Worm (Caenorhabditis elegans): ENCODE results near the gene tomm-70.
A peak's percentile ranks its signal among the peaks of the same experiment; 100 is the strongest.

Gene tomm-70

ce11 chrIII:8799964-8800795, 45.6 kb upstream of the tomm-70 start, which contains the start of gene F54F2.6:
F54F2.6 (minus strand) TSS chrIII:8800701.
- TF ChIP-seq nhr-12 (tag; optimal IDR thresholded peaks at IDR 0.05) (peak; percentile 33), sptf-1 (tag; optimal IDR thresholded peaks at IDR 0.05) (peak; percentile 78), lin-13 (tag; optimal IDR thresholded peaks at IDR 0.05) (peak; percentile 53), zip-8 (tag; optimal IDR thresholded peaks at IDR 0.05) (peak; percentile 11), flh-1 (GFP tag; optimal IDR thresholded peaks at IDR 0.05) (no peak), ceh-83 (GFP tag; optimal IDR thresholded peaks at IDR 0.05) (no peak), unc-39 (tag; optimal IDR thresholded peaks at IDR 0.05) (no peak), lsy-2 (tag; optimal IDR thresholded peaks at IDR 0.05) (peak; percentile 58), nhr-76 (tag; optimal IDR thresholded peaks at IDR 0.05) (no peak), mls-2 (tag; optimal IDR thresholded peaks at IDR 0.05) (peak; percentile 92), elt-3 (tag; optimal IDR thresholded peaks at IDR 0.05) (peak; percentile 39), nhr-28 (tag; optimal IDR thresholded peaks at IDR 0.05) (no peak), nhr-237 (tag; optimal IDR thresholded peaks at IDR 0.05) (peak; percentile 72), tbx-8 (GFP tag; optimal IDR thresholded peaks at IDR 0.05) (peak; percentile 14), cnd-1 (tag; optimal IDR thresholded peaks at IDR 0.05) (peak; percentile 60), lin-32 (GFP tag; optimal IDR thresholded peaks at IDR 0.05) (no peak), pha-4 (tag; optimal IDR thresholded peaks at IDR 0.05) (peak; percentile 78), ces-1 (GFP tag; optimal IDR thresholded peaks at IDR 0.05) (peak; percentile 87), unc-120 (tag; optimal IDR thresholded peaks at IDR 0.05; ENCODE audit: poor library complexity, severe bottlenecking) (peak; percentile 93), mep-1 (tag; optimal IDR thresholded peaks at IDR 0.05) (no peak), unc-62 (GFP tag; optimal IDR thresholded peaks at IDR 0.05) (peak; percentile 96), ztf-11 (tag; optimal IDR thresholded peaks at IDR 0.05) (peak; percentile 66), bed-3 (GFP tag; optimal IDR thresholded peaks at IDR 0.05) (no peak), drap-1 (GFP tag; optimal IDR thresholded peaks at IDR 0.05) (peak; percentile 56), elt-1 (tag; optimal IDR thresholded peaks at IDR 0.05; ENCODE audit: borderline replicate concordance, insufficient read depth) (no peak), nhr-2 (tag; optimal IDR thresholded peaks at IDR 0.05) (peak; percentile 63), ceh-43 (GFP tag; optimal IDR thresholded peaks at IDR 0.05) (no peak), mab-5 (tag; optimal IDR thresholded peaks at IDR 0.05) (no peak), ceh-39 (tag; optimal IDR thresholded peaks at IDR 0.05) (no peak), blmp-1 (tag; optimal IDR thresholded peaks at IDR 0.05) (no peak), sem-2 (GFP tag; optimal IDR thresholded peaks at IDR 0.05) (no peak), hlh-1 (tag; optimal IDR thresholded peaks at IDR 0.05) (peak; percentile 83), snpc-4 (tag; optimal IDR thresholded peaks at IDR 0.05) (no peak), ham-2 (GFP tag; optimal IDR thresholded peaks at IDR 0.05) (peak; percentile 65), M03D4.4 (tag; optimal IDR thresholded peaks at IDR 0.05) (peak; percentile 80)

ce11 chrIII:8797211-8797733, 42.7 kb upstream of the tomm-70 start:
- TF ChIP-seq nhr-28 (tag; optimal IDR thresholded peaks at IDR 0.05) (no peak), flh-1 (GFP tag; optimal IDR thresholded peaks at IDR 0.05) (no peak), mls-2 (tag; optimal IDR thresholded peaks at IDR 0.05) (no peak), drap-1 (GFP tag; optimal IDR thresholded peaks at IDR 0.05) (peak; percentile 6), mab-5 (tag; optimal IDR thresholded peaks at IDR 0.05) (no peak), ceh-43 (GFP tag; optimal IDR thresholded peaks at IDR 0.05) (no peak), elt-3 (tag; optimal IDR thresholded peaks at IDR 0.05) (peak; percentile 63), elt-1 (tag; optimal IDR thresholded peaks at IDR 0.05; ENCODE audit: borderline replicate concordance, insufficient read depth) (peak; percentile 1), M03D4.4 (tag; optimal IDR thresholded peaks at IDR 0.05) (peak; percentile 25), sptf-1 (tag; optimal IDR thresholded peaks at IDR 0.05) (no peak), ces-1 (GFP tag; optimal IDR thresholded peaks at IDR 0.05) (peak; percentile 48), lsy-2 (tag; optimal IDR thresholded peaks at IDR 0.05) (peak; percentile 62)

DNA sequence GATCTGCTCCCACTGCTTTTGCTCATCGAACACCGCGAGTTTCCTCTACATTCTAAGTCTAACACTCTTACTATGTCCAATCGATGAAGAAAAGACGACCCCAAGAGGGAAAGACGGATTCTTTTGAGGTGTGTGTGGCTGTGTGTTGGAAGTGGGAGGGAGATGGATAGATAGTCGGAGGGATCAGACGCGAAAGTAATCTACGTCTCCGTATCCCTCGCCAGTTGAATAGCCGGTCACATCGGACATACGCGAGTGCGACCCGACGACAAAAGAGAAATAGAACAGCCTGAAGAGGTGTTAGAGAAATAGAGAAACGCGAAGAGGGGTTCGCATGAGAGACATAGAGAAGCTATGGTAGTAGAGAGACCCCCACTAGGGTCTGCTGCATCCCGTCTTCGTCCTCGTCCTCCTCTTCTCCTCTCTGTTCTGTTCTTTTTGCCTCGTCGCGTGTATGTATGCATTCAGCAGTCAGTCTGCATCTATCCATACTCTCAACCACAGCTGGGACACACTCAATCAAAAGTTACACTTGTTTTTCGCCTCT, 41.1 kb upstream of the tomm-70 start:
- TF ChIP-seq ztf-11 (tag; optimal IDR thresholded peaks at IDR 0.05) (peak; percentile 77), sem-2 (GFP tag; optimal IDR thresholded peaks at IDR 0.05) (no peak), snpc-4 (tag; optimal IDR thresholded peaks at IDR 0.05) (no peak), unc-120 (tag; optimal IDR thresholded peaks at IDR 0.05; ENCODE audit: poor library complexity, severe bottlenecking) (peak; percentile 95), pha-4 (tag; optimal IDR thresholded peaks at IDR 0.05) (peak; percentile 90), hlh-1 (tag; optimal IDR thresholded peaks at IDR 0.05) (peak; percentile 66), drap-1 (GFP tag; optimal IDR thresholded peaks at IDR 0.05) (peak; percentile 65), mls-2 (tag; optimal IDR thresholded peaks at IDR 0.05) (peak; percentile 67), mab-5 (tag; optimal IDR thresholded peaks at IDR 0.05) (no peak), bed-3 (GFP tag; optimal IDR thresholded peaks at IDR 0.05) (no peak), nhr-237 (tag; optimal IDR thresholded peaks at IDR 0.05) (peak; percentile 65), nhr-2 (tag; optimal IDR thresholded peaks at IDR 0.05) (peak; percentile 100), ceh-43 (GFP tag; optimal IDR thresholded peaks at IDR 0.05) (no peak), lin-32 (GFP tag; optimal IDR thresholded peaks at IDR 0.05) (no peak), tbx-8 (GFP tag; optimal IDR thresholded peaks at IDR 0.05) (no peak), M03D4.4 (tag; optimal IDR thresholded peaks at IDR 0.05) (peak; percentile 41), lin-13 (tag; optimal IDR thresholded peaks at IDR 0.05) (peak; percentile 84), ceh-83 (GFP tag; optimal IDR thresholded peaks at IDR 0.05) (peak; percentile 57), unc-62 (GFP tag; optimal IDR thresholded peaks at IDR 0.05) (peak; percentile 95), lsy-2 (tag; optimal IDR thresholded peaks at IDR 0.05) (peak; percentile 79), cnd-1 (tag; optimal IDR thresholded peaks at IDR 0.05) (peak; percentile 82), nhr-28 (tag; optimal IDR thresholded peaks at IDR 0.05) (peak; percentile 15), mep-1 (tag; optimal IDR thresholded peaks at IDR 0.05) (peak; percentile 74), sptf-1 (tag; optimal IDR thresholded peaks at IDR 0.05) (peak; percentile 69), ces-1 (GFP tag; optimal IDR thresholded peaks at IDR 0.05) (peak; percentile 86), ceh-39 (tag; optimal IDR thresholded peaks at IDR 0.05) (peak; percentile 88), nhr-76 (tag; optimal IDR thresholded peaks at IDR 0.05) (peak; percentile 4), blmp-1 (tag; optimal IDR thresholded peaks at IDR 0.05) (no peak), zip-8 (tag; optimal IDR thresholded peaks at IDR 0.05) (no peak), ham-2 (GFP tag; optimal IDR thresholded peaks at IDR 0.05) (peak; percentile 88)

All from whole organism, mixed stage, embryonic.